Fruit fly (Drosophila melanogaster) whole organism: ENCODE measurements around the gene mRpL14.

ENCODE experiments used
- CG8478 ChIP-seq: fragments of >200 bp; optimal IDR thresholded peaks from 2 replicates; lab custom pipeline; 2018; ENCODE audit warnings: inconsistent platforms
- Dll ChIP-seq: fragments of >200 bp; optimal IDR thresholded peaks from 2 replicates; lab custom pipeline; 2017
- EcR ChIP-seq, 2 experiments: fragments of >200 bp; optimal IDR thresholded peaks; 2 replicates each; lab custom pipeline; 2017; ENCODE audit warnings: missing biosample characterization in 2 of 2, missing genetic modification characterization in 2 of 2, missing genetic modification reagents in 2 of 2
- pan ChIP-seq: fragments of >200 bp; optimal IDR thresholded peaks from 2 replicates; lab custom pipeline; 2017
- psq ChIP-seq: fragments of >200 bp; optimal IDR thresholded peaks from 2 replicates; lab custom pipeline; 2017
- usp ChIP-seq: fragments of >200 bp; optimal IDR thresholded peaks from 2 replicates; lab custom pipeline; 2017; ENCODE audit warnings: missing biosample characterization, missing genetic modification characterization, mixed read lengths

mRpL14 gene

dm6 chrX:2352819-2353218 lies 8.4 kb upstream of the mRpL14 start:
- TF ChIP-seq usp: no peak
- no peak for TF ChIP-seq psq (lab: Kevin White, UChicago)
- TF ChIP-seq EcR (GFP tag; optimal IDR thresholded peaks at IDR 0.05; lab: Kevin White, UChicago): no peak
- TF ChIP-seq CG8478: no peak
- TF ChIP-seq pan (lab: Kevin White, UChicago): no peak
- no peak for TF ChIP-seq Dll (lab: Kevin White, UChicago)

- TF ChIP-seq usp (no peak), pan (lab: Kevin White, UChicago) (no peak), CG8478 (no peak), EcR (GFP tag; optimal IDR thresholded peaks at IDR 0.05; lab: Kevin White, UChicago) (no peak), psq (lab: Kevin White, UChicago) (no peak), Dll (lab: Kevin White, UChicago) (no peak)
Observed at dm6 chrX:2350228-2350564, 5.7 kb upstream of the mRpL14 start.

dm6 chrX:2349510-2350227 lies 5.2 kb upstream of the mRpL14 start:
- TF ChIP-seq CG8478 (no peak), usp (no peak), psq (lab: Kevin White, UChicago) (no peak), Dll (lab: Kevin White, UChicago) (no peak), pan (lab: Kevin White, UChicago) (no peak), EcR (GFP tag; optimal IDR thresholded peaks at IDR 0.05; lab: Kevin White, UChicago) (no peak)

- TF ChIP-seq pan (lab: Kevin White, UChicago) (no peak), psq (lab: Kevin White, UChicago) (no peak), Dll (lab: Kevin White, UChicago) (no peak), CG8478 (no peak), usp (no peak), EcR (GFP tag; optimal IDR thresholded peaks at IDR 0.05; lab: Kevin White, UChicago) (no peak)
Observed at dm6 chrX:2340009-2340733, 4.3 kb downstream of the mRpL14 start.

- TF ChIP-seq EcR (GFP tag; optimal IDR thresholded peaks at IDR 0.05; lab: Kevin White, UChicago) (peak in 1 of 2 experiments; percentile 1), usp (no peak), psq (lab: Kevin White, UChicago) (no peak)
Observed at dm6 chrX:2337184-2337583, 7.3 kb downstream of the mRpL14 start.

- TF ChIP-seq CG8478 (no peak), Dll (lab: Kevin White, UChicago) (no peak), pan (lab: Kevin White, UChicago) (no peak), EcR (GFP tag; optimal IDR thresholded peaks at IDR 0.05; lab: Kevin White, UChicago) (no peak), usp (no peak), psq (lab: Kevin White, UChicago) (no peak)
Observed at dm6 chrX:2336428-2336827, 8.0 kb downstream of the mRpL14 start.

dm6 chrX:2334556-2335137 lies 9.8 kb downstream of the mRpL14 start, which contains the start of gene Ilp6:
Gene Ilp6 (minus strand): TSS chrX:2334658.
- no peak for TF ChIP-seq pan (lab: Kevin White, UChicago)
- no peak for TF ChIP-seq EcR (GFP tag; optimal IDR thresholded peaks at IDR 0.05; lab: Kevin White, UChicago)
- TF ChIP-seq Dll (lab: Kevin White, UChicago): no peak
- no peak for TF ChIP-seq psq (lab: Kevin White, UChicago)
- TF ChIP-seq usp: no peak
- TF ChIP-seq CG8478: no peak

dm6 chrX:2334025-2334424 lies 10.4 kb downstream of the mRpL14 start:
- TF ChIP-seq psq (lab: Kevin White, UChicago) (no peak), EcR (GFP tag; optimal IDR thresholded peaks at IDR 0.05; lab: Kevin White, UChicago) (no peak), pan (lab: Kevin White, UChicago) (no peak), Dll (lab: Kevin White, UChicago) (no peak), CG8478 (no peak), usp (no peak)

dm6 chrX:2332784-2333183 lies 11.7 kb downstream of the mRpL14 start:
- TF ChIP-seq CG8478: no peak
- TF ChIP-seq EcR (GFP tag; optimal IDR thresholded peaks at IDR 0.05; lab: Kevin White, UChicago): no peak
- no peak for TF ChIP-seq usp
- TF ChIP-seq Dll (lab: Kevin White, UChicago): no peak
- TF ChIP-seq psq (lab: Kevin White, UChicago): no peak
- no peak for TF ChIP-seq pan (lab: Kevin White, UChicago)

- no peak for TF ChIP-seq psq (lab: Kevin White, UChicago)
- TF ChIP-seq pan (lab: Kevin White, UChicago): no peak
- no peak for TF ChIP-seq EcR (GFP tag; optimal IDR thresholded peaks at IDR 0.05; lab: Kevin White, UChicago)
- TF ChIP-seq CG8478: no peak
- TF ChIP-seq Dll (lab: Kevin White, UChicago): no peak
- TF ChIP-seq usp: no peak
Observed at dm6 chrX:2329312-2329711, 15.1 kb downstream of the mRpL14 start.

- TF ChIP-seq CG8478: no peak
- TF ChIP-seq Dll (lab: Kevin White, UChicago): no peak
- no peak for TF ChIP-seq pan (lab: Kevin White, UChicago)
- no peak for TF ChIP-seq psq (lab: Kevin White, UChicago)
- TF ChIP-seq EcR (GFP tag; optimal IDR thresholded peaks at IDR 0.05; lab: Kevin White, UChicago): no peak
- TF ChIP-seq usp: no peak
Observed at dm6 chrX:2326828-2327227, 17.6 kb downstream of the mRpL14 start, which contains the start of gene CG2854. Gene CG2854 (plus strand): TSS chrX:2327128.
